Worm (Caenorhabditis elegans) whole organism, late embryonic: ENCODE measurements around the gene mecr-1.

Source experiments
- ceh-34 ChIP-seq: sonication (generic microtip); optimal IDR thresholded peaks from 2 replicates; lab custom pipeline; 2016; ENCODE audit warnings: mild to moderate bottlenecking, missing genetic modification characterization, missing compliant biosample characterization
- hlh-13 ChIP-seq: fragments of 200-800 bp; sonication (Bioruptor generic); optimal IDR thresholded peaks from 2 replicates; lab custom pipeline; 2018; ENCODE audit warnings: mild to moderate bottlenecking, missing genetic modification characterization, missing compliant biosample characterization

DNA sequence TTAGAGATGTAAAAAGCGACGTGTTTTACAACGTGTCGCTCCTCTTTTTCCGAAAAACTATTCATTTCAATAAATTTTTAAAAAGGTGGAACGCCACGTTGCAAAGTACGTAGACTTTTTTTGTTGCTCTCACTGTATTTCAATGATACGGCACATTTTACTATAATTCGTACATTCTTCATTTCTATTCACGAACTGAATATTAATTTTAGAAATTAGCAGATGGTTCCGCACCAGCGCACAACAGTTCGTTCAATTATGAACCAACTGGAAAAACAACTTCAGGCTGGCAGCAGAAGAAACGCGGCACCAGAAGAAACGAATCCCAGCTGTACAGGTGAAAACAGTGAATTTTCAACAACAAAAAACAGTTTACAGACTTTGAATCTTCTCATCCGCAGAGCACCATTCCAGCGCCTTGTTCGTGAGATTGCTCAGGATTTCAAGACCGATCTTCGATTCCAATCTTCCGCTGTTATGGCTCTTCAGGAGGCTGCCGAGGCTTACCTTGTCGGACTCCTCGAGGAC is 3.8 kb downstream of the mecr-1 start, which contains the start of the genes W09H1.4 and his-73:
- TF ChIP-seq ceh-34 (tag; lab: Kevin White, UChicago): no peak
- no peak for TF ChIP-seq hlh-13 (GFP tag; lab: Kevin White, UChicago)
